Worm (Caenorhabditis elegans) whole organism, young adult: ENCODE data around the gene ZC395.11.

Source experiments
- F57C9.4 ChIP-seq: sonication (generic microtip); optimal IDR thresholded peaks from 2 replicates; lab custom pipeline; 2017; ENCODE audit warnings: mild to moderate bottlenecking, missing genetic modification characterization, missing compliant biosample characterization
- K12H6.12 ChIP-seq: fragments of 200-800 bp; sonication (Bioruptor generic); optimal IDR thresholded peaks from 2 replicates; lab custom pipeline; 2018; ENCODE audit warnings: mild to moderate bottlenecking, missing genetic modification characterization, missing compliant biosample characterization
- ama-1 ChIP-seq, 3 experiments: fragments of 150-350 bp in 1 of 3; sonication (generic microtip) in 2 of 3; optimal IDR thresholded peaks; 2 replicates each; lab custom pipeline; 2014 to 2018; ENCODE audit warnings: missing biosample characterization in 2 of 3, missing genetic modification characterization in 2 of 3, missing genetic modification reagents in 2 of 3
- athp-1 ChIP-seq: sonication (generic microtip); optimal IDR thresholded peaks from 2 replicates; lab custom pipeline; 2017; ENCODE audit warnings: mild to moderate bottlenecking, missing genetic modification characterization, missing compliant biosample characterization
- egl-44 ChIP-seq: fragments of 200-800 bp; sonication (Bioruptor generic); IDR thresholded peaks from 2 replicates; pipeline ENCODE4 v1.3.6; 2022; ENCODE audit warnings: missing genetic modification reagents, missing genetic modification characterization, missing compliant biosample characterization
- him-1 ChIP-seq: sonication (generic microtip); optimal IDR thresholded peaks from 2 replicates; lab custom pipeline; 2016; ENCODE audit warnings: missing genotype, missing genetic modification reagents, missing genetic modification characterization, missing compliant biosample characterization
- hrde-1 ChIP-seq: sonication (generic microtip); optimal IDR thresholded peaks from 2 replicates; lab custom pipeline; 2016; ENCODE audit warnings: missing genetic modification characterization, mild to moderate bottlenecking, missing compliant biosample characterization, moderate library complexity, missing genotype, missing genetic modification reagents, borderline replicate concordance
- madf-10 ChIP-seq: sonication (generic microtip); optimal IDR thresholded peaks from 2 replicates; lab custom pipeline; 2016; ENCODE audit warnings: mild to moderate bottlenecking, missing genetic modification characterization, missing compliant biosample characterization
- mcd-1 ChIP-seq: fragments of 200-800 bp; sonication (Bioruptor generic); IDR thresholded peaks from 2 replicates; pipeline ENCODE4 v1.3.6; 2022; ENCODE audit warnings: missing genetic modification reagents, missing genetic modification characterization, missing compliant biosample characterization
- rpc-1 ChIP-seq, 2 experiments: fragments of 150-350 bp in 1 of 2; sonication (generic microtip) in 1 of 2; optimal IDR thresholded peaks; 2 replicates each; lab custom pipeline; 2014 to 2018; ENCODE audit warnings: missing biosample characterization in 1 of 2, missing genetic modification characterization in 1 of 2, missing genetic modification reagents in 1 of 2, missing genotype in 1 of 2
- tbp1 ChIP-seq: fragments of 200-800 bp; sonication (Bioruptor generic); optimal IDR thresholded peaks from 2 replicates; lab custom pipeline; 2018; ENCODE audit warnings: mild to moderate bottlenecking, missing genetic modification characterization, missing compliant biosample characterization
- ztf-18 ChIP-seq: sonication (generic microtip); optimal IDR thresholded peaks from 2 replicates; lab custom pipeline; 2016; ENCODE audit warnings: missing genotype, mild to moderate bottlenecking, missing genetic modification characterization, missing compliant biosample characterization

ce11 chrIII:5241854-5242253 lies 44.3 kb downstream of the ZC395.11 start:
- TF ChIP-seq ztf-18 (no peak), egl-44 (GFP tag; lab: Robert Waterston, UW) (no peak), rpc-1 (optimal IDR thresholded peaks at IDR 0.05; lab: Kevin White, UChicago) (no peak), rpc-1 (tag; optimal IDR thresholded peaks at IDR 0.05; lab: Kevin White, UChicago) (no peak), him-1 (tag; lab: Kevin White, UChicago) (no peak), mcd-1 (GFP tag; lab: Robert Waterston, UW) (no peak), K12H6.12 (tag; lab: Kevin White, UChicago) (no peak), tbp1 (no peak), athp-1 (tag; lab: Kevin White, UChicago) (no peak), ama-1 (optimal IDR thresholded peaks at IDR 0.05; lab: Kevin White, UChicago) (no peak), ama-1 (GFP tag; optimal IDR thresholded peaks at IDR 0.05; lab: Kevin White, UChicago) (no peak), madf-10 (tag; lab: Kevin White, UChicago) (no peak), F57C9.4 (tag; lab: Kevin White, UChicago) (no peak), hrde-1 (tag; lab: Kevin White, UChicago) (no peak)
